Fruit fly (Drosophila melanogaster): ENCODE data around the gene Hsc70-1.

The Hsc70-1 gene

DNA sequence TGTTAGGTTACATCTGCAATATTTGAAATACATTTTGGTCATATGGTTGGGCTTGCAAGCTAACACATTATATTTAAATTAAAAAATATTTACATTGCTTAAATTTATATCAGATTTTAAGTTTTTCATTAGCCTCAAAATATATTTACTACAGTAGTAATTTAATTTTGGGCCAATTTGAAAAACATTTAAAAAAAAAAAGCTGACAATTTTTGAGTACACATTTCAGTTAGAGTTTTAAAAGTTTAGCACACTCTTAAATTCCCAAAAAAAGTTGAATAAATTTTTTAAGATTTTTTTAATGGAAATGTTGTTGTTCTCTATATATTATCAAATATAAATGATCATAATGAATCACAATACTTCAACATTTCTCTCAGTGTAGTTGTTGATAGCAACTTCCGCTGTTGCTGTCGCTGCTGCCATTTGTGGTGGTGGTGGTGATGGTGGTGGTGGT is 16.6 kb upstream of the Hsc70-1 start (continued):
- TF ChIP-seq CG11085 (GFP tag; IDR thresholded peaks at IDR 0.05) (no peak), esg (GFP tag; conservative IDR thresholded peaks at IDR 0.05) (peak; percentile 19; the same call in 1 of the 2 replicates), CG4854 (GFP tag; optimal IDR thresholded peaks at IDR 0.05) (peak; percentile 4), CG2889 (GFP tag; IDR thresholded peaks at IDR 0.05) (no peak), Bdp1 (GFP tag; optimal IDR thresholded peaks at IDR 0.05) (no peak), MBD-R2 (GFP tag; IDR thresholded peaks at IDR 0.05) (no peak), PHDP (tag; optimal IDR thresholded peaks at IDR 0.05) (peak; percentile 74), Dip3 (GFP tag; optimal IDR thresholded peaks at IDR 0.05) (no peak), salm (tag; optimal IDR thresholded peaks at IDR 0.05) (peak; percentile 43), ash1 (GFP tag; optimal IDR thresholded peaks at IDR 0.05) (no peak), Stat92E (GFP tag; optimal IDR thresholded peaks at IDR 0.05) (no peak), dmrt11E (tag; optimal IDR thresholded peaks at IDR 0.05) (peak; percentile 87), Atf6 (GFP tag; IDR thresholded peaks at IDR 0.05) (no peak), gt (GFP tag; IDR thresholded peaks at IDR 0.05) (no peak), slbo (GFP tag; IDR thresholded peaks at IDR 0.05) (peak; percentile 25; the same call in 1 of the 2 replicates), ftz-f1 (GFP tag; optimal IDR thresholded peaks at IDR 0.05) (no peak), sens (GFP tag) (peak; percentile 90), CG9215 (GFP tag; IDR thresholded peaks at IDR 0.05) (no peak), sna (GFP tag; IDR thresholded peaks at IDR 0.05; ENCODE audit: partially characterized antibody) (no peak), MTF-1 (GFP tag; optimal IDR thresholded peaks at IDR 0.05; ENCODE audit: borderline replicate concordance) (no peak), CG33557 (GFP tag; optimal IDR thresholded peaks at IDR 0.05) (peak; percentile 59), zen (tag; optimal IDR thresholded peaks at IDR 0.05) (peak; percentile 78), CTCF (GFP tag; optimal IDR thresholded peaks at IDR 0.05) (peak; percentile 0), CG12236 (GFP tag; optimal IDR thresholded peaks at IDR 0.05) (no peak), CG6175 (GFP tag; IDR thresholded peaks at IDR 0.05) (no peak), CG2678 (tag; optimal IDR thresholded peaks at IDR 0.05) (peak; percentile 86), CG4820 (GFP tag; optimal IDR thresholded peaks at IDR 0.05) (peak; percentile 77), pzg (GFP tag; optimal IDR thresholded peaks at IDR 0.05) (no peak), gsb-n (tag; optimal IDR thresholded peaks at IDR 0.05) (peak; percentile 73), jigr1 (GFP tag; IDR thresholded peaks at IDR 0.05) (peak; percentile 39; the same call in 1 of the 3 replicates), Dref (GFP tag; IDR thresholded peaks at IDR 0.05) (no peak), zfh2 (GFP tag; optimal IDR thresholded peaks at IDR 0.05) (no peak), zfh1 (GFP tag; IDR thresholded peaks at IDR 0.05) (no peak), pfk (GFP tag; optimal IDR thresholded peaks at IDR 0.05) (no peak), CG42726 (GFP tag; IDR thresholded peaks at IDR 0.05; ENCODE audit: partially characterized antibody) (no peak), nerfin-1 (tag; optimal IDR thresholded peaks at IDR 0.05) (peak; percentile 71), vfl (GFP tag; optimal IDR thresholded peaks at IDR 0.05) (no peak), croc (GFP tag; conservative IDR thresholded peaks at IDR 0.05) (no peak; the same call in 1 of the 3 replicates), CG31365 (tag; optimal IDR thresholded peaks at IDR 0.05) (no peak), Bgb (GFP tag; IDR thresholded peaks at IDR 0.05; ENCODE audit: partially characterized antibody) (no peak), Bteb2 (GFP tag; optimal IDR thresholded peaks at IDR 0.05) (peak; percentile 26), CG4424 (GFP tag; optimal IDR thresholded peaks at IDR 0.05) (peak; percentile 87), CG7745 (tag; optimal IDR thresholded peaks at IDR 0.05) (no peak), nom (GFP tag; optimal IDR thresholded peaks at IDR 0.05) (no peak), CG8290 (GFP tag; optimal IDR thresholded peaks at IDR 0.05) (peak; percentile 42), CG8290 (tag; optimal IDR thresholded peaks at IDR 0.05) (no peak), CG10654 (GFP tag; optimal IDR thresholded peaks at IDR 0.05) (peak; percentile 57), ato (GFP tag; IDR thresholded peaks at IDR 0.05; ENCODE audit: partially characterized antibody) (no peak), CG16813 (GFP tag; IDR thresholded peaks at IDR 0.05; ENCODE audit: partially characterized antibody) (no peak), tup (GFP tag; optimal IDR thresholded peaks at IDR 0.05) (no peak), sug (tag; optimal IDR thresholded peaks at IDR 0.05) (no peak), CG10321 (GFP tag; IDR thresholded peaks at IDR 0.05) (no peak)

Measured in whole organism, embryonic.